Worm (Caenorhabditis elegans) whole organism, L4 larva: Measurements from ENCODE around the gene B0250.7.
A peak's percentile ranks its signal among the peaks of the same experiment; 100 is the strongest.

Source experiments
- F44E2.7 ChIP-seq: fragments of 200-800 bp; sonication (Bioruptor generic); IDR thresholded peaks from 2 replicates; pipeline ENCODE4 v2.1.2; 2022; ENCODE audit warnings: missing genetic modification characterization, missing compliant biosample characterization
- F49E8.2 ChIP-seq: sonication (generic microtip); optimal IDR thresholded peaks from 2 replicates; lab custom pipeline; 2016; ENCODE audit warnings: missing compliant biosample characterization, mild to moderate bottlenecking, missing genetic modification characterization, borderline replicate concordance
- R02D3.7 ChIP-seq: fragments of 150-350 bp; sonication (generic microtip); optimal IDR thresholded peaks from 3 replicates; lab custom pipeline; 2014; ENCODE audit warnings: missing biosample characterization, missing genetic modification characterization
- T26A8.4 ChIP-seq: fragments of 200-800 bp; sonication (Bioruptor generic); IDR thresholded peaks from 2 replicates; pipeline ENCODE4 v1.3.6; 2022; ENCODE audit warnings: missing genetic modification characterization, missing compliant biosample characterization
- Y105C5A.15 ChIP-seq: fragments of 200-800 bp; sonication (Bioruptor generic); IDR thresholded peaks from 2 replicates; pipeline ENCODE4 v1.3.6; 2022; ENCODE audit warnings: missing genetic modification characterization, missing compliant biosample characterization
- aha-1 ChIP-seq: fragments of 150-350 bp; peaks from one replicate; lab custom pipeline; 2014; ENCODE audit warnings: missing biosample characterization, missing genetic modification characterization
- ama-1 ChIP-seq: fragments of 150-350 bp; optimal IDR thresholded peaks from 2 replicates; lab custom pipeline; 2014; ENCODE audit warnings: inconsistent platforms, mixed read lengths
- ctbp-1 ChIP-seq: fragments of 200-800 bp; sonication (Bioruptor generic); IDR thresholded peaks from 2 replicates; pipeline ENCODE4 v1.3.6; 2022; ENCODE audit warnings: missing genetic modification reagents, missing genetic modification characterization, missing compliant biosample characterization
- daf-16 ChIP-seq, 3 experiments: sonication (generic microtip); optimal IDR thresholded peaks; 2 replicates each; lab custom pipeline; 2016 to 2017; ENCODE audit warnings: missing genetic modification characterization in 3 of 3, missing genetic modification reagents in 3 of 3, mild to moderate bottlenecking in 2 of 3, missing compliant biosample characterization in 2 of 3, missing biosample characterization in 1 of 3, moderate library complexity in 1 of 3
- dpl-1 ChIP-seq: fragments of 150-350 bp; optimal IDR thresholded peaks from 2 replicates; lab custom pipeline; 2014; ENCODE audit warnings: missing biosample characterization, missing genetic modification reagents, missing genetic modification characterization
- dve-1 ChIP-seq: sonication (generic microtip); optimal IDR thresholded peaks from 2 replicates; lab custom pipeline; 2017; ENCODE audit warnings: antibody characterized with exemption, mild to moderate bottlenecking, missing genetic modification characterization, missing compliant biosample characterization; ENCODE audit not compliant: insufficient read depth
- egl-27 ChIP-seq: sonication (generic microtip); optimal IDR thresholded peaks from 3 replicates; lab custom pipeline; 2017; ENCODE audit warnings: missing biosample characterization, missing genetic modification reagents, missing genetic modification characterization
- hif-1 ChIP-seq, 2 experiments: sonication (generic microtip); optimal IDR thresholded peaks; 2 replicates each; lab custom pipeline; 2016 to 2017; ENCODE audit warnings: missing compliant biosample characterization in 2 of 2, missing genetic modification characterization in 2 of 2, missing genetic modification reagents in 2 of 2, missing genotype in 2 of 2, mild to moderate bottlenecking in 1 of 2
- hlh-11 ChIP-seq: fragments of 200-800 bp; sonication (Bioruptor generic); optimal IDR thresholded peaks from 2 replicates; lab custom pipeline; 2018; ENCODE audit warnings: mild to moderate bottlenecking, missing genetic modification characterization, missing compliant biosample characterization
- hlh-30 ChIP-seq: sonication (generic microtip); optimal IDR thresholded peaks from 2 replicates; lab custom pipeline; 2017; ENCODE audit warnings: antibody characterized with exemption, mild to moderate bottlenecking, missing genetic modification characterization, missing compliant biosample characterization; ENCODE audit not compliant: insufficient read depth
- hmg-1.1 ChIP-seq: fragments of 200-800 bp; sonication (Bioruptor generic); IDR thresholded peaks from 2 replicates; pipeline ENCODE4 v1.3.6; 2022; ENCODE audit warnings: missing genetic modification reagents, missing genetic modification characterization, missing compliant biosample characterization
- lin-15B ChIP-seq: fragments of 150-350 bp; sonication (generic microtip); optimal IDR thresholded peaks from 3 replicates; lab custom pipeline; 2014; ENCODE audit warnings: missing biosample characterization, missing genetic modification characterization
- lin-38 ChIP-seq: fragments of 200-800 bp; sonication (Bioruptor generic); IDR thresholded peaks from 2 replicates; pipeline ENCODE4 v1.3.6; 2022; ENCODE audit warnings: missing genetic modification reagents, missing genetic modification characterization, missing compliant biosample characterization
- lsy-2 ChIP-seq, 2 experiments: fragments of 150-350 bp in 1 of 2; sonication (generic microtip) in 1 of 2; optimal IDR thresholded peaks; 2 replicates each; lab custom pipeline; 2014 to 2017; ENCODE audit warnings: missing biosample characterization in 2 of 2, missing genetic modification characterization in 2 of 2
- mdl-1 ChIP-seq, 2 experiments: fragments of 150-350 bp in 1 of 2; sonication (generic microtip) in 1 of 2; optimal IDR thresholded peaks; 2 replicates each; lab custom pipeline; 2014 to 2017; ENCODE audit warnings: missing biosample characterization in 2 of 2, missing genetic modification characterization in 2 of 2
- mep-1 ChIP-seq: fragments of 150-350 bp; sonication (generic microtip); optimal IDR thresholded peaks from 3 replicates; lab custom pipeline; 2014; ENCODE audit warnings: missing biosample characterization, missing genetic modification characterization
- mes-2 ChIP-seq: sonication (generic microtip); optimal IDR thresholded peaks from 2 replicates; lab custom pipeline; 2016; ENCODE audit warnings: missing genotype, mild to moderate bottlenecking, missing genetic modification characterization, missing compliant biosample characterization; ENCODE audit not compliant: poor library complexity, severe bottlenecking
- nhr-10 ChIP-seq: fragments of 150-350 bp; optimal IDR thresholded peaks from 2 replicates; lab custom pipeline; 2014; ENCODE audit warnings: missing biosample characterization, missing genetic modification characterization
- nhr-11 ChIP-seq: fragments of 150-350 bp; optimal IDR thresholded peaks from 2 replicates; lab custom pipeline; 2014; ENCODE audit warnings: missing biosample characterization, missing genetic modification characterization
- nhr-28 ChIP-seq: fragments of 150-350 bp; optimal IDR thresholded peaks from 2 replicates; lab custom pipeline; 2014; ENCODE audit warnings: missing biosample characterization, missing genetic modification characterization
- nhr-48 ChIP-seq: sonication (generic microtip); optimal IDR thresholded peaks from 2 replicates; lab custom pipeline; 2016; ENCODE audit warnings: mild to moderate bottlenecking, missing genetic modification characterization, missing compliant biosample characterization
- nhr-6 ChIP-seq: fragments of 150-350 bp; optimal IDR thresholded peaks from 2 replicates; lab custom pipeline; 2014; ENCODE audit warnings: missing biosample characterization, missing genetic modification characterization
- nhr-77 ChIP-seq: fragments of 150-350 bp; optimal IDR thresholded peaks from 2 replicates; lab custom pipeline; 2014; ENCODE audit warnings: missing biosample characterization, missing genetic modification characterization
- pha-4 ChIP-seq, 2 experiments: fragments of 150-350 bp in 1 of 2; fragments of 200-800 bp in 1 of 2; sonication (Bioruptor generic) in 1 of 2; IDR thresholded peaks in 1 of 2; optimal IDR thresholded peaks in 1 of 2; 2 replicates each; pipeline versions ENCODE4 v1.3.6 to Lab custom; 2014 to 2022; ENCODE audit warnings: missing genetic modification characterization in 2 of 2, missing genetic modification reagents in 2 of 2, missing biosample characterization in 1 of 2, missing compliant biosample characterization in 1 of 2
- rbr-2 ChIP-seq: sonication (generic microtip); optimal IDR thresholded peaks from 2 replicates; lab custom pipeline; 2016; ENCODE audit warnings: missing genotype, missing genetic modification characterization, missing compliant biosample characterization
- snpc-1.2 ChIP-seq: fragments of 200-800 bp; sonication (Bioruptor generic); IDR thresholded peaks from 2 replicates; pipeline ENCODE4 v1.3.6; 2022; ENCODE audit warnings: missing genetic modification reagents, missing genetic modification characterization, missing compliant biosample characterization
- snpc-4 ChIP-seq: fragments of 150-350 bp; optimal IDR thresholded peaks from 2 replicates; lab custom pipeline; 2014; ENCODE audit warnings: missing biosample characterization, missing genetic modification characterization
- tra-1 ChIP-seq: fragments of 200-800 bp; sonication (Bioruptor generic); IDR thresholded peaks from 2 replicates; pipeline ENCODE4 v1.3.6; 2022; ENCODE audit warnings: missing genetic modification reagents, missing genetic modification characterization, missing compliant biosample characterization
- unc-130 ChIP-seq: sonication (generic microtip); optimal IDR thresholded peaks from 2 replicates; lab custom pipeline; 2016; ENCODE audit warnings: missing genetic modification reagents, missing genetic modification characterization, missing compliant biosample characterization

Gene B0250.7

DNA sequence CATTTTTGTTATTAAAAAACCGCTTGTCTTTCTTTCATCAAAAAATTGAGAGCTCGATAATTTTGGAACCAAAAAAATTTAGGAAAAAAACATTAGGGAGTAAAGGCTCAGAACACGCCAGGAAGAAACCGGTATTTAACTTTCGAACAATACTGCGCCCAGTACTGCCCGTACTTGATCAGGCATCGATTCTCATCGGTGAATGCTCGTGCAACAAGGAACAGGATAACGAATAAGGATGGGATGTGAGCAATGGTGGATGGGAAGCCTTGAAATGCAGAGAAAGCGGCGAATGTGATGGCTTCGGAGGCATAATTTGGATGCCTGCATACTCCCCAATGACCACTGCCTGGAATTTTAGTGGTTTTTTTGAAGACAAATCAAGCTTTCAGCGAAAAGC lies 4.9 kb upstream of the B0250.7 start (continued):
- TF ChIP-seq Y105C5A.15 (0 out of 2 replicates have a peak, but pooled peaks have one; percentile 49), F49E8.2 (tag; lab: Kevin White, UChicago) (no peak), egl-27 (tag; lab: Kevin White, UChicago) (no peak), snpc-1.2 (GFP tag; lab: Robert Waterston, UW) (peak; percentile 67), daf-16 (GFP tag; optimal IDR thresholded peaks at IDR 0.05; lab: Kevin White, UChicago) (no peak), daf-16 (tag; optimal IDR thresholded peaks at IDR 0.05; lab: Kevin White, UChicago) (no peak), unc-130 (GFP tag; lab: Kevin White, UChicago) (no peak)

DNA sequence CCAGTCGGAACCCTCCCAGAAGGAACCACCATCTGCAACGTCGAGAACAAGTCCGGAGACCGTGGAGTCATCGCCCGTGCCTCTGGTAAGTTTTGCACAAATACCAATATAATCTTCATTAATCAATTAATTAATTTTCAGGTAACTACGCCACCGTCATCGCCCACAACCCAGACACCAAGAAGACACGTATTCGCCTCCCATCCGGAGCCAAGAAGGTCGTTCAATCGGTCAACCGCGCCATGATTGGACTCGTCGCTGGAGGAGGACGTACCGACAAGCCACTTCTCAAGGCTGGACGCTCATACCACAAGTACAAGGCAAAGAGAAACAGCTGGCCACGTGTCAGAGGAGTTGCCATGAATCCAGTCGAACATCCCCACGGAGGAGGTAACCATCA lies 4.4 kb upstream of the B0250.7 start:
- peak; percentile 82; the same call in 1 of the 2 replicates for TF ChIP-seq F44E2.7 (GFP tag; lab: Robert Waterston, UW)

DNA sequence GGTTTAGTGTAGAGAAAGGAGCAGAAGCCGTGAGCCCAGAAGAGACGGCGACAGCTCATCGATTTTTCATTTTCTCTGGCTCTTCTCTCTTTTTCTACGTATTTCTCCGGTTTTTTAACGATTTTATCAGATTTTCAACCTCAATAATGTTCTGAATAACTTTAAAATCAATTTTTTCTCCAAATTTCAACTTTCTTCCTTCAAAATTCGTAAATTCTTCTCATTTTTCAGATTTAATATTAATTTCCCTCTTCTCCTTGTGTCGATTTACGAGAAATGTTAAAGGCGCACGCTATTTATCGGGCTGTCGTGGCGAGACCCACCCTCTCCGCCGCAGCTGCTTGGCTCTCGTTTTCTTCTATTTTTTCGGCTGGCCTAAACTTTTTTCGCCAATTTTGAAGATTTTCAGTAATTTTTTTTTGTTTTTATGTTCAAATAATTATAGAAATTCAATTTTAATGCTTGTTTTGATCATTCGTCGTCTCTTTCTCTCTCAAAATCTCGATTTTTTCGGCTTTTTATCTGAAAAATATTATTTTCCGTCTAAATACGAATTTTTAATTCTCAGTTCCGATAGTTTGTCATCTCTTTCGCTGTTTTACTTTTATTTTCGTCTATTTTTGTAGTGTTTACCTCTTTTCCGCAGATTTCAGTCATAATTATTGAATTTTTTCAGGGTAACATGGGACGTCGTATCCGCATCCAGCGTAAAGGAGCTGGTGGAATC lies 3.3 kb upstream of the B0250.7 start, which contains the start of the genes calf-1 and rpl-2:
Gene calf-1 (minus strand): TSS at position 77 of the 727 bp plus-strand sequence.
Gene rpl-2 (plus strand): TSS at position 677 of the 727 bp plus-strand sequence.
- TF ChIP-seq nhr-6 (tag; lab: Kevin White, UChicago) (peak; percentile 26), lsy-2 (tag; optimal IDR thresholded peaks at IDR 0.05; lab: Kevin White, UChicago) (peak; percentile 0 to 73), hlh-30 (tag; lab: Kevin White, UChicago) (peak; percentile 68), rbr-2 (peak; percentile 22), lin-15B (tag; lab: Kevin White, UChicago) (no peak), unc-130 (GFP tag; lab: Kevin White, UChicago) (peak; percentile 23), mes-2 (tag; lab: Kevin White, UChicago) (peak; percentile 82), pha-4 (GFP tag; IDR thresholded peaks at IDR 0.05; lab: Robert Waterston, UW) (0 out of 2 replicates have a peak, but pooled peaks have one; percentile 49), pha-4 (tag; optimal IDR thresholded peaks at IDR 0.05; lab: Kevin White, UChicago) (no peak), nhr-11 (tag; lab: Kevin White, UChicago) (peak; percentile 23), dve-1 (tag; lab: Kevin White, UChicago) (peak; percentile 55), aha-1 (tag; lab: Kevin White, UChicago) (peak; percentile 94), hif-1 (tag; optimal IDR thresholded peaks at IDR 0.05; lab: Kevin White, UChicago) (peak in 1 of 2 experiments; percentile 43), nhr-77 (tag; lab: Kevin White, UChicago) (peak; percentile 29), hlh-11 (tag; lab: Kevin White, UChicago) (peak; percentile 55), mep-1 (tag; lab: Kevin White, UChicago) (peak; percentile 69), dpl-1 (peak; percentile 55), nhr-28 (peak; percentile 21), ctbp-1 (no peak), mdl-1 (tag; optimal IDR thresholded peaks at IDR 0.05; lab: Kevin White, UChicago) (peak in 1 of 2 experiments; percentile 2), nhr-10 (tag; lab: Kevin White, UChicago) (no peak), snpc-4 (tag; lab: Kevin White, UChicago) (no peak), ama-1 (lab: Kevin White, UChicago) (no peak), lin-38 (peak; percentile 44; the same call in 1 of the 2 replicates), T26A8.4 (no peak), R02D3.7 (peak; percentile 73), tra-1 (GFP tag; lab: Robert Waterston, UW) (no peak)

DNA sequence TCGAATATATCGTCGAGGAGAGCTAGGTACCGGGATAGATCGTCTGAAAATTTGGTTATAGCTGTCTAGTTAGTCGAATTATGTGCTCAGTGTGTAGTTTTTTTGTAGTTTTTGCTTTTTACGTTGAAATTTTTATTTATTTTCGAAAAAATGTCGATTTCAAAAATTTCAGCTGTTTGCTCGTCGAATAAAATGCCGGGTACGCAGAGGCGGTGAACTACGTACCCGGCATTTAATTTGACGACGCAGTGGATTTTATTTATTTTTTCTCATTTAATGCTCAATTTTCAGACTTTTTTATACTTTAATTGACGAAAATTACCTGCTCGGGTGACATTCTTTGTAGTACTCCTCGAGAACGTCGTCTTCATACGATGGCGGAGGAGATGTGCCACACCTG lies 1.1 kb upstream of the B0250.7 start:
- no peak for TF ChIP-seq snpc-4 (tag; lab: Kevin White, UChicago)
- no peak for TF ChIP-seq pha-4 (GFP tag; IDR thresholded peaks at IDR 0.05; lab: Robert Waterston, UW)
- TF ChIP-seq pha-4 (tag; optimal IDR thresholded peaks at IDR 0.05; lab: Kevin White, UChicago): no peak
- no peak for TF ChIP-seq dpl-1
- TF ChIP-seq nhr-48: no peak
- TF ChIP-seq hmg-1.1 (GFP tag; lab: Robert Waterston, UW): no peak
- TF ChIP-seq lin-15B (tag; lab: Kevin White, UChicago): no peak
- peak in 1 of 2 experiments; percentile 50 for TF ChIP-seq lsy-2 (tag; optimal IDR thresholded peaks at IDR 0.05; lab: Kevin White, UChicago)
- TF ChIP-seq, all 104 proteins: peak for 1
